Fruit fly (Drosophila melanogaster): ENCODE measurements around the gene Mpc1.
A peak's percentile ranks its signal among the peaks of the same experiment; 100 is the strongest.

Mpc1 gene

DNA sequence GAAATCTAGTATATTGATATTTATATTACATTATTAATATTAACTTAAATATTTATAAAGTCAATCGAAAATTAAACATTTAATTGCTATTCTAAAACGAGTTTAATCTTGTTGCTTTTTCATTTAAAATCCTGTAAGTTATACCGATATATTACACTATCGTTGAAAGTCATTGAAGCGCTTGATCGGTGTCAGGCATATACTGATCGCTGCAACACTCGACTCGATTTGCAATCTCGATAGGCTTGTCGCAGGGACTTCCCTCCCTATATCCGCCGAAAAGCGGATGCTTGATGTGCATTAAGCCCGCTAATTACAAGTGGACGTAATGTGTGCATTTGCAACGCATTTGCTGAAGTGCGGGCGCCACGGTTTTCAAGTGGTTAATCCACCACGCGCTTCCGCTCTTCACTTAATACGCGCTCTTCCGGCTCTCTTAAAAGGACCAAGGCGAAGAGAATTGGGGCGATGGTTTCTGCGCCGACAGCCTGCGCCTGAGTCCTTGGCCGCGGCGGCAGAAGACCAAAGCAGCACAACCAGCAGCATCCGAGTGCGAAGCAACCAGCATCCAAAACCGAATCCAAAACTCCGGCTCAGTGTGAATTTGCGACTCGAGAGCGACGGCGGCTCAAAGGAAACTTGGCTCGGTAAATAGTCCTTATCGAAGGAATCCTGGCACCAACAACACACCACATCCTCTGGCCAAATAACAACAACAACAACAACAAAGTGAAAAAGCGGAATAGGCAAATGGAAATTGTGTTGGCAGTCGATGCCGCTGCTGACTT is 653 bp upstream of the Mpc1 start, which contains the start of gene CG42613 (continued):
- TF ChIP-seq OdsH (GFP tag; optimal IDR thresholded peaks at IDR 0.05) (peak; percentile 40), Eip78C (GFP tag) (peak; percentile 42), Hr4 (GFP tag; optimal IDR thresholded peaks at IDR 0.05) (peak; percentile 13), CG10631 (GFP tag; optimal IDR thresholded peaks at IDR 0.05) (peak; percentile 28), lz (GFP tag; optimal IDR thresholded peaks at IDR 0.05) (peak; percentile 53), eg (GFP tag; IDR thresholded peaks at IDR 0.05) (0 out of 3 replicates have a peak, but pooled peaks have one; percentile 40), CG34406 (GFP tag; optimal IDR thresholded peaks at IDR 0.05) (peak; percentile 42), Eip93F (GFP tag; optimal IDR thresholded peaks at IDR 0.05) (no peak), achi (GFP tag; optimal IDR thresholded peaks at IDR 0.05) (peak; percentile 59), pdm3 (GFP tag; optimal IDR thresholded peaks at IDR 0.05) (peak; percentile 65), CG3919 (GFP tag; optimal IDR thresholded peaks at IDR 0.05) (peak; percentile 72), Sox102F (GFP tag; optimal IDR thresholded peaks at IDR 0.05) (peak; percentile 42), Ets21C (GFP tag; optimal IDR thresholded peaks at IDR 0.05) (no peak), Eip75B (GFP tag; optimal IDR thresholded peaks at IDR 0.05) (peak; percentile 52), esn (GFP tag; optimal IDR thresholded peaks at IDR 0.05) (peak; percentile 61), CG3032 (tag; optimal IDR thresholded peaks at IDR 0.05) (no peak)

dm6 chr3R:18924636-18924977 is 3.9 kb downstream of the Mpc1 start:
- TF ChIP-seq Eip93F (GFP tag; optimal IDR thresholded peaks at IDR 0.05) = no peak
- no peak for TF ChIP-seq dac (GFP tag; optimal IDR thresholded peaks at IDR 0.05)
- no peak for TF ChIP-seq vri (GFP tag; optimal IDR thresholded peaks at IDR 0.05)

dm6 chr3R:18923802-18924635 is 4.4 kb downstream of the Mpc1 start:
- no peak for TF ChIP-seq CG10631 (GFP tag; optimal IDR thresholded peaks at IDR 0.05)
- TF ChIP-seq dsx (GFP tag; optimal IDR thresholded peaks at IDR 0.05; ENCODE audit: poor library complexity, severe bottlenecking) = peak; percentile 57
- peak; percentile 70 for TF ChIP-seq svp (GFP tag)
- no peak for TF ChIP-seq Ets96B (tag; optimal IDR thresholded peaks at IDR 0.05)
- peak; percentile 4 for TF ChIP-seq CG3919 (GFP tag; optimal IDR thresholded peaks at IDR 0.05)
- TF ChIP-seq eg (GFP tag; IDR thresholded peaks at IDR 0.05) = no peak
- TF ChIP-seq Sox102F (GFP tag; optimal IDR thresholded peaks at IDR 0.05) = peak; percentile 28
- TF ChIP-seq CG10669 (GFP tag; optimal IDR thresholded peaks at IDR 0.05) = no peak
- peak; percentile 5; the same call in 1 of the 2 replicates for TF ChIP-seq CG15336 (GFP tag; IDR thresholded peaks at IDR 0.05)
- TF ChIP-seq CG11902 (GFP tag; optimal IDR thresholded peaks at IDR 0.05) = no peak
- TF ChIP-seq esn (GFP tag; optimal IDR thresholded peaks at IDR 0.05) = no peak
- peak; percentile 28 for TF ChIP-seq Eip78C (GFP tag)
- no peak for TF ChIP-seq spab (GFP tag; optimal IDR thresholded peaks at IDR 0.05)
- TF ChIP-seq CG32006 (GFP tag; optimal IDR thresholded peaks at IDR 0.05) = no peak
- no peak for TF ChIP-seq salr (GFP tag; optimal IDR thresholded peaks at IDR 0.05)

- TF ChIP-seq CG6854 (GFP tag; optimal IDR thresholded peaks at IDR 0.05) (no peak), Ets21C (GFP tag; optimal IDR thresholded peaks at IDR 0.05) (no peak), CG32006 (GFP tag; optimal IDR thresholded peaks at IDR 0.05) (peak; percentile 13), CG11762 (GFP tag; optimal IDR thresholded peaks at IDR 0.05; ENCODE audit: insufficient read depth) (no peak), CG7368 (GFP tag; optimal IDR thresholded peaks at IDR 0.05) (no peak), Sox14 (GFP tag; optimal IDR thresholded peaks at IDR 0.05) (peak; percentile 32), CG9139 (GFP tag; optimal IDR thresholded peaks at IDR 0.05) (no peak), esn (GFP tag; optimal IDR thresholded peaks at IDR 0.05) (no peak), CG10669 (GFP tag; optimal IDR thresholded peaks at IDR 0.05) (no peak), Sox102F (GFP tag; optimal IDR thresholded peaks at IDR 0.05) (peak; percentile 5), Eip93F (GFP tag; optimal IDR thresholded peaks at IDR 0.05) (peak; percentile 12), fd85E (GFP tag; optimal IDR thresholded peaks at IDR 0.05) (no peak), vri (GFP tag; optimal IDR thresholded peaks at IDR 0.05) (peak; percentile 4), CG3032 (tag; optimal IDR thresholded peaks at IDR 0.05) (no peak), Eip78C (GFP tag) (peak; percentile 64), dac (GFP tag; optimal IDR thresholded peaks at IDR 0.05) (no peak), CG8119 (GFP tag; IDR thresholded peaks at IDR 0.05) (no peak), CG6792 (GFP tag; optimal IDR thresholded peaks at IDR 0.05) (no peak), ss (GFP tag; optimal IDR thresholded peaks at IDR 0.05) (peak in 1 of 2 experiments; percentile 8), CG31627 (GFP tag; optimal IDR thresholded peaks at IDR 0.05) (no peak), salr (GFP tag; optimal IDR thresholded peaks at IDR 0.05) (no peak), CG6163 (GFP tag; IDR thresholded peaks at IDR 0.05) (peak; percentile 38; the same call in 2 of the 3 replicates), lz (GFP tag; optimal IDR thresholded peaks at IDR 0.05) (no peak), fkh (GFP tag; optimal IDR thresholded peaks at IDR 0.05) (peak; percentile 73), acj6 (GFP tag; optimal IDR thresholded peaks at IDR 0.05) (no peak)
Observed at dm6 chr3R:18923208-18923761, 5.2 kb downstream of the Mpc1 start.

All from whole organism, prepupa.